Worm (Caenorhabditis elegans) whole organism, L2 larva: ENCODE measurements around the gene Y62H9A.7.

Source experiments
- C34F6.9 ChIP-seq: fragments of 150-350 bp; optimal IDR thresholded peaks from 2 replicates; lab custom pipeline; 2014; ENCODE audit warnings: missing biosample characterization, missing genetic modification characterization
- F13H6.1 ChIP-seq: sonication (generic microtip); optimal IDR thresholded peaks from 2 replicates; lab custom pipeline; 2016; ENCODE audit warnings: missing genetic modification characterization, missing compliant biosample characterization
- Y55F3AM.14 ChIP-seq: fragments of 200-800 bp; sonication (Bioruptor generic); optimal IDR thresholded peaks from 2 replicates; lab custom pipeline; 2018; ENCODE audit warnings: mild to moderate bottlenecking, missing genetic modification characterization, missing compliant biosample characterization
- ZK546.5 ChIP-seq: sonication (generic microtip); optimal IDR thresholded peaks from 2 replicates; lab custom pipeline; 2017; ENCODE audit warnings: missing biosample characterization, missing genetic modification characterization
- aly-2 ChIP-seq: fragments of 150-350 bp; optimal IDR thresholded peaks from 2 replicates; lab custom pipeline; 2014; ENCODE audit warnings: missing biosample characterization, missing genetic modification characterization
- ama-1 ChIP-seq: fragments of 150-350 bp; optimal IDR thresholded peaks from 2 replicates; lab custom pipeline; 2018; ENCODE audit warnings: inconsistent platforms
- ceh-16 ChIP-seq: fragments of 150-350 bp; optimal IDR thresholded peaks from 2 replicates; lab custom pipeline; 2014; ENCODE audit warnings: missing biosample characterization, missing genetic modification characterization
- ceh-82 ChIP-seq: fragments of 150-350 bp; optimal IDR thresholded peaks from 2 replicates; lab custom pipeline; 2014; ENCODE audit warnings: missing biosample characterization, missing genetic modification characterization
- crh-2 ChIP-seq: sonication (generic microtip); optimal IDR thresholded peaks from 2 replicates; lab custom pipeline; 2017; ENCODE audit warnings: missing biosample characterization, missing genetic modification characterization
- dmd-4 ChIP-seq: sonication (generic microtip); optimal IDR thresholded peaks from 2 replicates; lab custom pipeline; 2017; ENCODE audit warnings: missing biosample characterization, missing genetic modification characterization
- egl-27 ChIP-seq: sonication (generic microtip); optimal IDR thresholded peaks from 3 replicates; lab custom pipeline; 2017; ENCODE audit warnings: missing biosample characterization, missing genetic modification reagents, missing genetic modification characterization
- fos-1 ChIP-seq: fragments of 150-350 bp; optimal IDR thresholded peaks from 2 replicates; lab custom pipeline; 2014; ENCODE audit warnings: missing biosample characterization, missing genetic modification characterization
- gmeb-1 ChIP-seq: fragments of 150-350 bp; optimal IDR thresholded peaks from 2 replicates; lab custom pipeline; 2014; ENCODE audit warnings: missing biosample characterization, missing genetic modification characterization
- lin-11 ChIP-seq: fragments of 150-350 bp; sonication (generic microtip); optimal IDR thresholded peaks from 2 replicates; lab custom pipeline; 2014; ENCODE audit warnings: missing biosample characterization, missing genetic modification characterization, inconsistent platforms, mixed read lengths
- lin-13 ChIP-seq: fragments of 150-350 bp; optimal IDR thresholded peaks from 2 replicates; lab custom pipeline; 2014; ENCODE audit warnings: missing biosample characterization, missing genetic modification reagents, missing genetic modification characterization
- mab-5 ChIP-seq: fragments of 150-350 bp; optimal IDR thresholded peaks from 2 replicates; lab custom pipeline; 2014; ENCODE audit warnings: missing biosample characterization, missing genetic modification characterization
- mbf-1 ChIP-seq: sonication (generic microtip); optimal IDR thresholded peaks from 2 replicates; lab custom pipeline; 2017; ENCODE audit warnings: missing biosample characterization, missing genetic modification characterization
- mdl-1 ChIP-seq, 2 experiments: fragments of 150-350 bp in 1 of 2; sonication (generic microtip) in 1 of 2; optimal IDR thresholded peaks; 2 replicates each; lab custom pipeline; 2017; ENCODE audit warnings: missing biosample characterization in 2 of 2, missing genetic modification characterization in 2 of 2
- nhr-10 ChIP-seq: sonication (generic microtip); optimal IDR thresholded peaks from 2 replicates; lab custom pipeline; 2017; ENCODE audit warnings: missing biosample characterization, missing genetic modification characterization
- nhr-11 ChIP-seq: fragments of 150-350 bp; optimal IDR thresholded peaks from 2 replicates; lab custom pipeline; 2014; ENCODE audit warnings: missing biosample characterization, missing genetic modification characterization
- nhr-12 ChIP-seq: fragments of 150-350 bp; optimal IDR thresholded peaks from 2 replicates; lab custom pipeline; 2014; ENCODE audit warnings: missing biosample characterization, missing genetic modification characterization
- nhr-129 ChIP-seq: fragments of 150-350 bp; optimal IDR thresholded peaks from 2 replicates; lab custom pipeline; 2014; ENCODE audit warnings: missing biosample characterization, missing genetic modification characterization
- nhr-21 ChIP-seq: fragments of 150-350 bp; optimal IDR thresholded peaks from 2 replicates; lab custom pipeline; 2014; ENCODE audit warnings: missing biosample characterization, missing genetic modification characterization
- nhr-237 ChIP-seq: fragments of 150-350 bp; optimal IDR thresholded peaks from 2 replicates; lab custom pipeline; 2014; ENCODE audit warnings: missing biosample characterization, missing genetic modification characterization
- nhr-25 ChIP-seq: fragments of 150-350 bp; sonication (generic microtip); optimal IDR thresholded peaks from 3 replicates; lab custom pipeline; 2014; ENCODE audit warnings: missing biosample characterization, missing genetic modification characterization
- nhr-6 ChIP-seq: fragments of 150-350 bp; optimal IDR thresholded peaks from 2 replicates; lab custom pipeline; 2014; ENCODE audit warnings: missing biosample characterization, missing genetic modification characterization
- nhr-77 ChIP-seq: fragments of 150-350 bp; optimal IDR thresholded peaks from 2 replicates; lab custom pipeline; 2014; ENCODE audit warnings: missing biosample characterization, missing genetic modification characterization
- skn-1 ChIP-seq: sonication (generic microtip); optimal IDR thresholded peaks from 2 replicates; lab custom pipeline; 2017; ENCODE audit warnings: missing biosample characterization, missing genetic modification characterization
- sma-9 ChIP-seq, 2 experiments: fragments of 150-350 bp in 1 of 2; sonication (generic microtip) in 1 of 2; optimal IDR thresholded peaks; 2 replicates each; lab custom pipeline; 2014 to 2016; ENCODE audit warnings: missing genetic modification characterization in 2 of 2, mild to moderate bottlenecking in 1 of 2, missing biosample characterization in 1 of 2, missing compliant biosample characterization in 1 of 2, missing genetic modification reagents in 1 of 2, moderate library complexity in 1 of 2
- unc-39 ChIP-seq: fragments of 150-350 bp; optimal IDR thresholded peaks from 2 replicates; lab custom pipeline; 2014; ENCODE audit warnings: missing biosample characterization, missing genetic modification characterization
- unc-62 ChIP-seq: fragments of 150-350 bp; optimal IDR thresholded peaks from 2 replicates; lab custom pipeline; 2014; ENCODE audit warnings: missing biosample characterization, missing genetic modification reagents, missing genetic modification characterization
- zag-1 ChIP-seq: fragments of 150-350 bp; optimal IDR thresholded peaks from 2 replicates; lab custom pipeline; 2014; ENCODE audit warnings: missing biosample characterization, missing genetic modification characterization
- ztf-1 ChIP-seq: fragments of 200-800 bp; sonication (Bioruptor generic); conservative IDR thresholded peaks from 2 replicates; pipeline ENCODE4 v1.3.6; 2022; ENCODE audit warnings: missing genetic modification characterization, missing compliant biosample characterization
- ztf-11 ChIP-seq: sonication (generic microtip); optimal IDR thresholded peaks from 2 replicates; lab custom pipeline; 2017; ENCODE audit warnings: missing biosample characterization, missing genetic modification characterization
- ztf-4 ChIP-seq: fragments of 150-350 bp; optimal IDR thresholded peaks from 2 replicates; lab custom pipeline; 2014; ENCODE audit warnings: missing biosample characterization, missing genetic modification characterization

Y62H9A.7 gene

ce11 chrX:11863307-11863706 is 22.2 kb downstream of the Y62H9A.7 start, which contains the start of gene F54F7.10:
TSS of gene F54F7.10 (plus strand) at chrX:11863607.
- TF ChIP-seq nhr-129 (no peak), skn-1 (tag; lab: Kevin White, UChicago) (no peak), nhr-25 (no peak), nhr-11 (tag; lab: Kevin White, UChicago) (no peak), ceh-16 (tag; lab: Kevin White, UChicago) (no peak), lin-13 (no peak), nhr-12 (tag; lab: Kevin White, UChicago) (no peak), egl-27 (no peak), unc-62 (GFP tag; lab: Kevin White, UChicago) (no peak), dmd-4 (tag; lab: Kevin White, UChicago) (no peak), aly-2 (no peak), zag-1 (no peak), ZK546.5 (tag; lab: Kevin White, UChicago) (no peak), sma-9 (GFP tag; optimal IDR thresholded peaks at IDR 0.05; lab: Kevin White, UChicago) (no peak), sma-9 (tag; optimal IDR thresholded peaks at IDR 0.05; lab: Kevin White, UChicago) (no peak), ztf-1 (GFP tag; lab: Robert Waterston, UW) (no peak), mab-5 (no peak), lin-11 (tag; lab: Kevin White, UChicago) (no peak), ama-1 (lab: Kevin White, UChicago) (no peak), mbf-1 (tag; lab: Kevin White, UChicago) (no peak), nhr-237 (no peak)

ce11 chrX:11857178-11857577 is 28.3 kb downstream of the Y62H9A.7 start, which contains the start of gene mes-1:
TSS of gene mes-1 (plus strand) at chrX:11857478.
- TF ChIP-seq ztf-4 (tag; lab: Kevin White, UChicago) (no peak), nhr-11 (tag; lab: Kevin White, UChicago) (no peak), dmd-4 (tag; lab: Kevin White, UChicago) (no peak), ceh-82 (tag; lab: Kevin White, UChicago) (no peak), ztf-11 (tag; lab: Kevin White, UChicago) (no peak), nhr-6 (tag; lab: Kevin White, UChicago) (no peak)

- no peak for TF ChIP-seq unc-39 (tag; lab: Kevin White, UChicago)
- no peak for TF ChIP-seq ZK546.5 (tag; lab: Kevin White, UChicago)
- TF ChIP-seq nhr-21 (tag; lab: Kevin White, UChicago) = no peak
- no peak for TF ChIP-seq ceh-82 (tag; lab: Kevin White, UChicago)
Observed at ce11 chrX:11856214-11856613, 29.3 kb downstream of the Y62H9A.7 start.

- TF ChIP-seq mab-5 (no peak), ZK546.5 (tag; lab: Kevin White, UChicago) (no peak), crh-2 (tag; lab: Kevin White, UChicago) (no peak), nhr-10 (no peak), mdl-1 (tag; optimal IDR thresholded peaks at IDR 0.05; lab: Kevin White, UChicago) (no peak), zag-1 (no peak), C34F6.9 (tag; lab: Kevin White, UChicago) (no peak), gmeb-1 (tag; lab: Kevin White, UChicago) (no peak), dmd-4 (tag; lab: Kevin White, UChicago) (no peak), F13H6.1 (tag; lab: Kevin White, UChicago) (no peak), ama-1 (lab: Kevin White, UChicago) (no peak), nhr-77 (no peak)
Observed at ce11 chrX:11854903-11855302, 30.6 kb downstream of the Y62H9A.7 start, which contains the start of gene F54F7.8. TSS of gene F54F7.8 (minus strand) at chrX:11855003.

ce11 chrX:11854432-11854831 is 31.0 kb downstream of the Y62H9A.7 start:
- TF ChIP-seq mbf-1 (tag; lab: Kevin White, UChicago) = no peak
- no peak for TF ChIP-seq dmd-4 (tag; lab: Kevin White, UChicago)
- peak; percentile 21 for TF ChIP-seq fos-1 (tag; lab: Kevin White, UChicago)
- no peak for TF ChIP-seq C34F6.9 (tag; lab: Kevin White, UChicago)
- TF ChIP-seq lin-13 = no peak
- no peak for TF ChIP-seq Y55F3AM.14 (GFP tag; lab: Kevin White, UChicago)
